Worm (Caenorhabditis elegans) whole organism, late embryonic: Measurements from ENCODE around the gene ZC196.3.

Experiments
- C38D4.7 ChIP-seq: fragments of 200-800 bp; sonication (Bioruptor generic); optimal IDR thresholded peaks from 2 replicates; lab custom pipeline; 2018; ENCODE audit warnings: mild to moderate bottlenecking, missing genetic modification characterization, moderate library complexity, missing compliant biosample characterization
- K02D7.2 ChIP-seq: sonication (generic microtip); optimal IDR thresholded peaks from 2 replicates; lab custom pipeline; 2017; ENCODE audit warnings: mild to moderate bottlenecking, missing genetic modification characterization, missing compliant biosample characterization
- T23F11.4 ChIP-seq: fragments of 200-800 bp; sonication (Bioruptor generic); optimal IDR thresholded peaks from 2 replicates; lab custom pipeline; 2018; ENCODE audit warnings: mild to moderate bottlenecking, missing genetic modification characterization, missing compliant biosample characterization
- ahr-1 ChIP-seq: sonication (generic microtip); optimal IDR thresholded peaks from 2 replicates; lab custom pipeline; 2016; ENCODE audit warnings: missing genetic modification characterization, missing compliant biosample characterization
- ceh-14 ChIP-seq: sonication (generic microtip); optimal IDR thresholded peaks from 2 replicates; lab custom pipeline; 2016; ENCODE audit warnings: missing genotype, missing genetic modification characterization, missing compliant biosample characterization
- ceh-19 ChIP-seq: fragments of 200-800 bp; sonication (Bioruptor generic); optimal IDR thresholded peaks from 2 replicates; lab custom pipeline; 2018; ENCODE audit warnings: mild to moderate bottlenecking, missing genetic modification characterization, missing compliant biosample characterization
- ceh-22 ChIP-seq: sonication (generic microtip); optimal IDR thresholded peaks from 2 replicates; lab custom pipeline; 2017; ENCODE audit warnings: missing biosample characterization, missing genetic modification characterization
- ceh-24 ChIP-seq: sonication (generic microtip); optimal IDR thresholded peaks from 2 replicates; lab custom pipeline; 2016; ENCODE audit warnings: mild to moderate bottlenecking, missing genetic modification characterization, missing compliant biosample characterization
- ceh-30 ChIP-seq: fragments of 150-350 bp; optimal IDR thresholded peaks from 2 replicates; lab custom pipeline; 2014; ENCODE audit warnings: missing biosample characterization, missing genetic modification characterization
- ceh-31 ChIP-seq: sonication (generic microtip); optimal IDR thresholded peaks from 2 replicates; lab custom pipeline; 2016; ENCODE audit warnings: missing genetic modification characterization, missing compliant biosample characterization
- ceh-34 ChIP-seq: sonication (generic microtip); optimal IDR thresholded peaks from 2 replicates; lab custom pipeline; 2016; ENCODE audit warnings: mild to moderate bottlenecking, missing genetic modification characterization, missing compliant biosample characterization
- ceh-6 ChIP-seq: fragments of 200-800 bp; sonication (Bioruptor generic); optimal IDR thresholded peaks from 2 replicates; lab custom pipeline; 2018; ENCODE audit warnings: mild to moderate bottlenecking, missing genetic modification characterization, missing compliant biosample characterization
- elt-4 ChIP-seq: sonication (generic microtip); optimal IDR thresholded peaks from 2 replicates; lab custom pipeline; 2016; ENCODE audit warnings: missing genetic modification characterization, missing compliant biosample characterization
- ets-4 ChIP-seq: sonication (generic microtip); optimal IDR thresholded peaks from 2 replicates; lab custom pipeline; 2016; ENCODE audit warnings: missing genetic modification characterization, missing compliant biosample characterization
- fax-1 ChIP-seq: sonication (generic microtip); optimal IDR thresholded peaks from 2 replicates; lab custom pipeline; 2016; ENCODE audit warnings: missing genotype, missing genetic modification characterization, missing compliant biosample characterization
- gmeb-2 ChIP-seq: sonication (generic microtip); optimal IDR thresholded peaks from 2 replicates; lab custom pipeline; 2016; ENCODE audit warnings: missing genetic modification characterization, inconsistent platforms, missing compliant biosample characterization
- hlh-13 ChIP-seq: fragments of 200-800 bp; sonication (Bioruptor generic); optimal IDR thresholded peaks from 2 replicates; lab custom pipeline; 2018; ENCODE audit warnings: mild to moderate bottlenecking, missing genetic modification characterization, missing compliant biosample characterization
- hlh-15 ChIP-seq: sonication (generic microtip); optimal IDR thresholded peaks from 2 replicates; lab custom pipeline; 2016; ENCODE audit warnings: missing genetic modification characterization, missing compliant biosample characterization
- hlh-30 ChIP-seq: sonication (generic microtip); optimal IDR thresholded peaks from 2 replicates; lab custom pipeline; 2017; ENCODE audit warnings: antibody characterized with exemption, missing genetic modification characterization, missing compliant biosample characterization; ENCODE audit not compliant: insufficient read depth
- hlh-8 ChIP-seq: sonication (generic microtip); optimal IDR thresholded peaks from 2 replicates; lab custom pipeline; 2016; ENCODE audit warnings: missing genotype, missing genetic modification characterization, missing compliant biosample characterization
- madf-2 ChIP-seq: sonication (generic microtip); optimal IDR thresholded peaks from 2 replicates; lab custom pipeline; 2017; ENCODE audit warnings: missing genetic modification characterization, missing compliant biosample characterization
- mec-3 ChIP-seq: sonication (generic microtip); optimal IDR thresholded peaks from 2 replicates; lab custom pipeline; 2016; ENCODE audit warnings: borderline replicate concordance, missing genetic modification characterization, missing compliant biosample characterization
- npax-4 ChIP-seq: sonication (generic microtip); optimal IDR thresholded peaks from 2 replicates; lab custom pipeline; 2016; ENCODE audit warnings: missing genetic modification characterization, missing compliant biosample characterization
- odd-2 ChIP-seq: sonication (generic microtip); optimal IDR thresholded peaks from 2 replicates; lab custom pipeline; 2017; ENCODE audit warnings: antibody characterized with exemption, mild to moderate bottlenecking, missing genetic modification characterization, missing compliant biosample characterization
- pag-3 ChIP-seq: sonication (generic microtip); optimal IDR thresholded peaks from 2 replicates; lab custom pipeline; 2016; ENCODE audit warnings: missing compliant biosample characterization, missing genetic modification characterization, borderline replicate concordance
- pax-1 ChIP-seq: fragments of 150-350 bp; optimal IDR thresholded peaks from 2 replicates; lab custom pipeline; 2014; ENCODE audit warnings: missing biosample characterization, missing genetic modification characterization
- pros-1 ChIP-seq: fragments of 150-350 bp; optimal IDR thresholded peaks from 2 replicates; lab custom pipeline; 2014; ENCODE audit warnings: missing biosample characterization, missing genetic modification reagents, missing genetic modification characterization
- ref-2 ChIP-seq: sonication (generic microtip); optimal IDR thresholded peaks from 2 replicates; lab custom pipeline; 2016; ENCODE audit warnings: missing genetic modification characterization, missing compliant biosample characterization
- rnt-1 ChIP-seq: sonication (generic microtip); optimal IDR thresholded peaks from 2 replicates; lab custom pipeline; 2016; ENCODE audit warnings: missing genetic modification characterization, missing compliant biosample characterization
- sdc-2 ChIP-seq: sonication (generic microtip); optimal IDR thresholded peaks from 2 replicates; lab custom pipeline; 2016; ENCODE audit warnings: missing genotype, missing genetic modification characterization, missing compliant biosample characterization
- sox-4 ChIP-seq: sonication (generic microtip); optimal IDR thresholded peaks from 2 replicates; lab custom pipeline; 2017; ENCODE audit warnings: mild to moderate bottlenecking, missing genetic modification characterization, inconsistent platforms, missing compliant biosample characterization
- syd-9 ChIP-seq: sonication (generic microtip); optimal IDR thresholded peaks from 2 replicates; lab custom pipeline; 2016; ENCODE audit warnings: mild to moderate bottlenecking, missing genetic modification characterization, moderate library complexity, missing compliant biosample characterization
- tbx-2 ChIP-seq: sonication (generic microtip); optimal IDR thresholded peaks from 2 replicates; lab custom pipeline; 2016; ENCODE audit warnings: missing genetic modification characterization, missing compliant biosample characterization
- tbx-7 ChIP-seq: sonication (generic microtip); optimal IDR thresholded peaks from 2 replicates; lab custom pipeline; 2016; ENCODE audit warnings: missing genotype, missing genetic modification characterization, missing compliant biosample characterization
- unc-42 ChIP-seq: sonication (generic microtip); optimal IDR thresholded peaks from 2 replicates; lab custom pipeline; 2016; ENCODE audit warnings: missing genotype, missing genetic modification characterization, missing compliant biosample characterization
- unc-55 ChIP-seq: sonication (generic microtip); optimal IDR thresholded peaks from 2 replicates; lab custom pipeline; 2017; ENCODE audit warnings: missing biosample characterization, missing genetic modification reagents, missing genetic modification characterization
- zip-5 ChIP-seq: sonication (generic microtip); optimal IDR thresholded peaks from 2 replicates; lab custom pipeline; 2016; ENCODE audit warnings: missing genetic modification characterization, missing compliant biosample characterization
- ztf-16 ChIP-seq: sonication (generic microtip); optimal IDR thresholded peaks from 2 replicates; lab custom pipeline; 2017; ENCODE audit warnings: missing genetic modification characterization, missing compliant biosample characterization

Gene ZC196.3

ce11 chrV:8730991-8731390 is 5.5 kb upstream of the ZC196.3 start:
- TF ChIP-seq odd-2 (tag; lab: Kevin White, UChicago) (no peak), elt-4 (tag; lab: Kevin White, UChicago) (no peak), fax-1 (no peak), unc-55 (GFP tag; lab: Kevin White, UChicago) (no peak), madf-2 (tag; lab: Kevin White, UChicago) (no peak), syd-9 (tag; lab: Kevin White, UChicago) (no peak), mec-3 (tag; lab: Kevin White, UChicago) (no peak), ahr-1 (tag; lab: Kevin White, UChicago) (no peak), pag-3 (tag; lab: Kevin White, UChicago) (no peak), ceh-24 (no peak), ztf-16 (no peak), unc-42 (tag; lab: Kevin White, UChicago) (no peak)
- TF ChIP-seq, all 69 proteins: peak for 0

ce11 chrV:8732934-8733333 is 3.5 kb upstream of the ZC196.3 start, which contains the start of gene ZC196.4:
Gene ZC196.4, plus strand, starts transcription at chrV:8733106.
- TF ChIP-seq hlh-15 (tag; lab: Kevin White, UChicago) = no peak
- TF ChIP-seq tbx-2 (tag; lab: Kevin White, UChicago) = no peak
- no peak for TF ChIP-seq pros-1 (tag; lab: Kevin White, UChicago)
- TF ChIP-seq npax-4 = no peak
- no peak for TF ChIP-seq ztf-16
- TF ChIP-seq ceh-19 (GFP tag; lab: Kevin White, UChicago) = no peak
- no peak for TF ChIP-seq gmeb-2
- no peak for TF ChIP-seq sox-4
- no peak for TF ChIP-seq sdc-2 (tag; lab: Kevin White, UChicago)
- no peak for TF ChIP-seq ahr-1 (tag; lab: Kevin White, UChicago)
- no peak for TF ChIP-seq rnt-1 (tag; lab: Kevin White, UChicago)
- no peak for TF ChIP-seq ceh-34 (tag; lab: Kevin White, UChicago)
- TF ChIP-seq hlh-13 (GFP tag; lab: Kevin White, UChicago) = no peak
- no peak for TF ChIP-seq ceh-22
- TF ChIP-seq ceh-6 = no peak

- TF ChIP-seq unc-42 (tag; lab: Kevin White, UChicago) = no peak
- TF ChIP-seq sox-4 = no peak
- TF ChIP-seq elt-4 (tag; lab: Kevin White, UChicago) = no peak
- no peak for TF ChIP-seq tbx-7
- no peak for TF ChIP-seq ceh-24
- TF ChIP-seq ceh-31 (tag; lab: Kevin White, UChicago) = no peak
- no peak for TF ChIP-seq ceh-19 (GFP tag; lab: Kevin White, UChicago)
- TF ChIP-seq ceh-14 (tag; lab: Kevin White, UChicago) = no peak
- no peak for TF ChIP-seq K02D7.2 (tag; lab: Kevin White, UChicago)
- TF ChIP-seq unc-55 (GFP tag; lab: Kevin White, UChicago) = no peak
- no peak for TF ChIP-seq hlh-8
- TF ChIP-seq ref-2 (tag; lab: Kevin White, UChicago) = no peak
- no peak for TF ChIP-seq C38D4.7 (GFP tag; lab: Kevin White, UChicago)
- no peak for TF ChIP-seq ceh-30
- TF ChIP-seq ets-4 = no peak
- no peak for TF ChIP-seq pax-1 (tag; lab: Kevin White, UChicago)
- TF ChIP-seq tbx-2 (tag; lab: Kevin White, UChicago) = no peak
- TF ChIP-seq npax-4 = no peak
- TF ChIP-seq pros-1 (tag; lab: Kevin White, UChicago) = no peak
- no peak for TF ChIP-seq T23F11.4 (GFP tag; lab: Kevin White, UChicago)
Measured at ce11 chrV:8739136-8739535, 2.7 kb downstream of the ZC196.3 start, which contains the start of gene ZC196.2. Gene ZC196.2, plus strand, starts transcription at chrV:8739436.

- no peak for TF ChIP-seq hlh-30 (tag; lab: Kevin White, UChicago)
- no peak for TF ChIP-seq zip-5 (tag; lab: Kevin White, UChicago)
- no peak for TF ChIP-seq ceh-22
Measured at ce11 chrV:8745858-8746257, 9.4 kb downstream of the ZC196.3 start, which contains the start of gene B0507.6. Gene B0507.6, plus strand, starts transcription at chrV:8746158.
